Worm (Caenorhabditis elegans) whole organism, late embryonic: ENCODE results near the gene R09E10.8.

Experiments used
- C08G9.2 ChIP-seq: sonication (generic microtip); optimal IDR thresholded peaks from 2 replicates; lab custom pipeline; 2016; ENCODE audit warnings: mild to moderate bottlenecking, missing genetic modification characterization, moderate library complexity, missing compliant biosample characterization
- F13H6.1 ChIP-seq: sonication (generic microtip); optimal IDR thresholded peaks from 2 replicates; lab custom pipeline; 2016; ENCODE audit warnings: missing genetic modification characterization, missing compliant biosample characterization
- K02D7.2 ChIP-seq: sonication (generic microtip); optimal IDR thresholded peaks from 2 replicates; lab custom pipeline; 2017; ENCODE audit warnings: mild to moderate bottlenecking, missing genetic modification characterization, missing compliant biosample characterization
- K09A11.1 ChIP-seq: sonication (generic microtip); optimal IDR thresholded peaks from 2 replicates; lab custom pipeline; 2017; ENCODE audit warnings: antibody characterized with exemption, mild to moderate bottlenecking, missing genetic modification characterization, missing compliant biosample characterization; ENCODE audit not compliant: insufficient read depth
- T23F11.4 ChIP-seq: fragments of 200-800 bp; sonication (Bioruptor generic); optimal IDR thresholded peaks from 2 replicates; lab custom pipeline; 2018; ENCODE audit warnings: mild to moderate bottlenecking, missing genetic modification characterization, missing compliant biosample characterization
- Y22D7AL.16 ChIP-seq: sonication (generic microtip); optimal IDR thresholded peaks from 2 replicates; lab custom pipeline; 2016; ENCODE audit warnings: missing genetic modification characterization, missing compliant biosample characterization
- ama-1 ChIP-seq: fragments of 150-350 bp; optimal IDR thresholded peaks from 2 replicates; lab custom pipeline; 2014
- ceh-18 ChIP-seq: sonication (generic microtip); optimal IDR thresholded peaks from 2 replicates; lab custom pipeline; 2016; ENCODE audit warnings: missing genetic modification characterization, missing compliant biosample characterization
- ceh-19 ChIP-seq: fragments of 200-800 bp; sonication (Bioruptor generic); optimal IDR thresholded peaks from 2 replicates; lab custom pipeline; 2018; ENCODE audit warnings: mild to moderate bottlenecking, missing genetic modification characterization, missing compliant biosample characterization
- ceh-31 ChIP-seq: sonication (generic microtip); optimal IDR thresholded peaks from 2 replicates; lab custom pipeline; 2016; ENCODE audit warnings: missing genetic modification characterization, missing compliant biosample characterization
- ceh-34 ChIP-seq: sonication (generic microtip); optimal IDR thresholded peaks from 2 replicates; lab custom pipeline; 2016; ENCODE audit warnings: mild to moderate bottlenecking, missing genetic modification characterization, missing compliant biosample characterization
- ceh-48 ChIP-seq: sonication (generic microtip); optimal IDR thresholded peaks from 2 replicates; lab custom pipeline; 2016; ENCODE audit warnings: missing genetic modification characterization, inconsistent platforms, missing compliant biosample characterization
- ceh-6 ChIP-seq: fragments of 200-800 bp; sonication (Bioruptor generic); optimal IDR thresholded peaks from 2 replicates; lab custom pipeline; 2018; ENCODE audit warnings: mild to moderate bottlenecking, missing genetic modification characterization, missing compliant biosample characterization
- dmd-4 ChIP-seq: sonication (generic microtip); optimal IDR thresholded peaks from 2 replicates; lab custom pipeline; 2016; ENCODE audit warnings: borderline replicate concordance, missing genetic modification characterization, missing compliant biosample characterization
- dve-1 ChIP-seq: sonication (generic microtip); optimal IDR thresholded peaks from 2 replicates; lab custom pipeline; 2017; ENCODE audit warnings: antibody characterized with exemption, mild to moderate bottlenecking, missing genetic modification characterization, missing compliant biosample characterization
- elt-2 ChIP-seq: sonication (generic microtip); optimal IDR thresholded peaks from 2 replicates; lab custom pipeline; 2016; ENCODE audit warnings: missing genetic modification reagents, missing genetic modification characterization, missing compliant biosample characterization
- eyg-1 ChIP-seq: sonication (generic microtip); optimal IDR thresholded peaks from 2 replicates; lab custom pipeline; 2016; ENCODE audit warnings: missing genotype, missing genetic modification characterization, missing compliant biosample characterization
- fkh-6 ChIP-seq: sonication (generic microtip); optimal IDR thresholded peaks from 2 replicates; lab custom pipeline; 2016; ENCODE audit warnings: missing genetic modification characterization, missing compliant biosample characterization
- gmeb-2 ChIP-seq: sonication (generic microtip); optimal IDR thresholded peaks from 2 replicates; lab custom pipeline; 2016; ENCODE audit warnings: missing genetic modification characterization, inconsistent platforms, missing compliant biosample characterization
- hlh-8 ChIP-seq: sonication (generic microtip); optimal IDR thresholded peaks from 2 replicates; lab custom pipeline; 2016; ENCODE audit warnings: missing genotype, missing genetic modification characterization, missing compliant biosample characterization
- madf-2 ChIP-seq: sonication (generic microtip); optimal IDR thresholded peaks from 2 replicates; lab custom pipeline; 2017; ENCODE audit warnings: missing genetic modification characterization, missing compliant biosample characterization
- nfya-1 ChIP-seq: sonication (generic microtip); optimal IDR thresholded peaks from 2 replicates; lab custom pipeline; 2017; ENCODE audit warnings: missing genetic modification characterization, mild to moderate bottlenecking, missing compliant biosample characterization, antibody characterized with exemption, moderate library complexity
- odd-2 ChIP-seq: sonication (generic microtip); optimal IDR thresholded peaks from 2 replicates; lab custom pipeline; 2017; ENCODE audit warnings: antibody characterized with exemption, mild to moderate bottlenecking, missing genetic modification characterization, missing compliant biosample characterization
- pat-9 ChIP-seq: fragments of 200-800 bp; sonication (Bioruptor generic); optimal IDR thresholded peaks from 2 replicates; lab custom pipeline; 2018; ENCODE audit warnings: mild to moderate bottlenecking, missing genetic modification characterization, moderate library complexity, missing compliant biosample characterization
- pha-2 ChIP-seq: sonication (generic microtip); optimal IDR thresholded peaks from 2 replicates; lab custom pipeline; 2017; ENCODE audit warnings: mild to moderate bottlenecking, missing genetic modification characterization, missing compliant biosample characterization
- pha-4 ChIP-seq: fragments of 150-350 bp; optimal IDR thresholded peaks from 2 replicates; lab custom pipeline; 2018; ENCODE audit warnings: missing biosample characterization, missing genetic modification reagents, missing genetic modification characterization
- pqm-1 ChIP-seq: sonication (generic microtip); optimal IDR thresholded peaks from 2 replicates; lab custom pipeline; 2016; ENCODE audit warnings: missing genetic modification characterization, missing compliant biosample characterization
- pros-1 ChIP-seq: fragments of 150-350 bp; optimal IDR thresholded peaks from 2 replicates; lab custom pipeline; 2014; ENCODE audit warnings: missing biosample characterization, missing genetic modification reagents, missing genetic modification characterization
- ref-2 ChIP-seq: sonication (generic microtip); optimal IDR thresholded peaks from 2 replicates; lab custom pipeline; 2016; ENCODE audit warnings: missing genetic modification characterization, missing compliant biosample characterization
- rnt-1 ChIP-seq: sonication (generic microtip); optimal IDR thresholded peaks from 2 replicates; lab custom pipeline; 2016; ENCODE audit warnings: missing genetic modification characterization, missing compliant biosample characterization
- sox-4 ChIP-seq: sonication (generic microtip); optimal IDR thresholded peaks from 2 replicates; lab custom pipeline; 2017; ENCODE audit warnings: mild to moderate bottlenecking, missing genetic modification characterization, inconsistent platforms, missing compliant biosample characterization
- tbx-2 ChIP-seq: sonication (generic microtip); optimal IDR thresholded peaks from 2 replicates; lab custom pipeline; 2016; ENCODE audit warnings: missing genetic modification characterization, missing compliant biosample characterization
- ttx-3 ChIP-seq: sonication (generic microtip); optimal IDR thresholded peaks from 2 replicates; lab custom pipeline; 2016; ENCODE audit warnings: missing genetic modification reagents, missing genetic modification characterization, missing compliant biosample characterization
- unc-42 ChIP-seq: sonication (generic microtip); optimal IDR thresholded peaks from 2 replicates; lab custom pipeline; 2016; ENCODE audit warnings: missing genotype, missing genetic modification characterization, missing compliant biosample characterization
- ztf-16 ChIP-seq: sonication (generic microtip); optimal IDR thresholded peaks from 2 replicates; lab custom pipeline; 2017; ENCODE audit warnings: missing genetic modification characterization, missing compliant biosample characterization

The R09E10.8 gene

ce11 chrIV:10285328-10285727 lies 24.9 kb downstream of the R09E10.8 start:
- TF ChIP-seq pha-4 (no peak), T23F11.4 (GFP tag; lab: Kevin White, UChicago) (no peak), dmd-4 (no peak), sox-4 (tag; lab: Kevin White, UChicago) (no peak), ceh-18 (tag; lab: Kevin White, UChicago) (no peak)

- TF ChIP-seq nfya-1 (tag; lab: Kevin White, UChicago), result peak; percentile 84
- no peak for TF ChIP-seq fkh-6 (tag; lab: Kevin White, UChicago)
- peak; percentile 6 for TF ChIP-seq ceh-18 (tag; lab: Kevin White, UChicago)
- TF ChIP-seq ceh-19 (GFP tag; lab: Kevin White, UChicago), result no peak
- no peak for TF ChIP-seq K02D7.2
- peak; percentile 65 for TF ChIP-seq tbx-2 (tag; lab: Kevin White, UChicago)
- TF ChIP-seq ceh-34 (tag; lab: Kevin White, UChicago), result peak; percentile 12
- no peak for TF ChIP-seq odd-2
- TF ChIP-seq hlh-8 (tag; lab: Kevin White, UChicago), result no peak
- TF ChIP-seq dmd-4, result no peak
- no peak for TF ChIP-seq pqm-1 (tag; lab: Kevin White, UChicago)
- TF ChIP-seq ceh-31 (tag; lab: Kevin White, UChicago), result peak; percentile 54
- TF ChIP-seq gmeb-2 (tag; lab: Kevin White, UChicago), result no peak
- peak; percentile 14 for TF ChIP-seq rnt-1 (tag; lab: Kevin White, UChicago)
- TF ChIP-seq F13H6.1 (tag; lab: Kevin White, UChicago), result peak; percentile 12
- TF ChIP-seq unc-42, result peak; percentile 42
Measured at ce11 chrIV:10284194-10284910, 25.9 kb downstream of the R09E10.8 start, which contains the start of gene rad-51. rad-51 (minus strand) TSS chrIV:10284244.

ce11 chrIV:10281482-10281881 lies 28.7 kb downstream of the R09E10.8 start, which contains the start of gene thk-1:
thk-1 (minus strand) TSS chrIV:10281582.
- TF ChIP-seq C08G9.2 (tag; lab: Kevin White, UChicago) (no peak), elt-2 (tag; lab: Kevin White, UChicago) (no peak), Y22D7AL.16 (tag; lab: Kevin White, UChicago) (no peak), ref-2 (tag; lab: Kevin White, UChicago) (no peak), ama-1 (lab: Kevin White, UChicago) (no peak), ttx-3 (tag; lab: Kevin White, UChicago) (no peak)
- TF ChIP-seq, all 69 proteins: peak for 0

- TF ChIP-seq ceh-6 (GFP tag; lab: Kevin White, UChicago) (no peak), pat-9 (no peak), ceh-31 (tag; lab: Kevin White, UChicago) (no peak), ztf-16 (tag; lab: Kevin White, UChicago) (no peak), dmd-4 (no peak), eyg-1 (tag; lab: Kevin White, UChicago) (no peak), T23F11.4 (GFP tag; lab: Kevin White, UChicago) (no peak), K09A11.1 (no peak), dve-1 (tag; lab: Kevin White, UChicago) (no peak), pros-1 (tag; lab: Kevin White, UChicago) (no peak), pha-2 (tag; lab: Kevin White, UChicago) (no peak), madf-2 (tag; lab: Kevin White, UChicago) (no peak), ceh-48 (tag; lab: Kevin White, UChicago) (no peak), gmeb-2 (tag; lab: Kevin White, UChicago) (no peak)
Measured at ce11 chrIV:10277716-10278115, 32.5 kb downstream of the R09E10.8 start, which contains the start of gene Y43C5A.4. Y43C5A.4 (plus strand) TSS chrIV:10278016.
